Worm (Caenorhabditis elegans) whole organism, L1 larva: ENCODE data around the gene sop-2.
A peak's percentile ranks its signal among the peaks of the same experiment; 100 is the strongest.

Experiments used
- ces-1 ChIP-seq: fragments of 150-350 bp; optimal IDR thresholded peaks from 2 replicates; lab custom pipeline; 2014; ENCODE audit warnings: missing biosample characterization, missing genetic modification reagents, missing genetic modification characterization
- efl-1 ChIP-seq, 4 experiments: fragments of 150-350 bp; optimal IDR thresholded peaks in 3 of 4; peaks in 1 of 4; 1 replicate in 1 of 4; 2 replicates in 3 of 4; lab custom pipeline; 2014; ENCODE audit warnings: missing biosample characterization in 2 of 4, missing genetic modification characterization in 2 of 4, missing genetic modification reagents in 2 of 4
- hlh-17 ChIP-seq: fragments of 200-800 bp; sonication (Bioruptor generic); optimal IDR thresholded peaks from 2 replicates; lab custom pipeline; 2018; ENCODE audit warnings: missing genetic modification characterization, mild to moderate bottlenecking, missing compliant biosample characterization, moderate library complexity, borderline replicate concordance
- lin-39 ChIP-seq: fragments of 150-350 bp; optimal IDR thresholded peaks from 2 replicates; lab custom pipeline; 2014; ENCODE audit warnings: missing biosample characterization, missing genetic modification reagents, missing genetic modification characterization
- nhr-11 ChIP-seq: fragments of 150-350 bp; optimal IDR thresholded peaks from 2 replicates; lab custom pipeline; 2014; ENCODE audit warnings: missing biosample characterization, missing genetic modification characterization
- nhr-237 ChIP-seq: fragments of 150-350 bp; optimal IDR thresholded peaks from 2 replicates; lab custom pipeline; 2014; ENCODE audit warnings: missing biosample characterization, missing genetic modification characterization
- nhr-28 ChIP-seq: fragments of 150-350 bp; optimal IDR thresholded peaks from 2 replicates; lab custom pipeline; 2014; ENCODE audit warnings: missing biosample characterization, missing genetic modification characterization
- nhr-84 ChIP-seq: sonication (generic microtip); optimal IDR thresholded peaks from 2 replicates; lab custom pipeline; 2017; ENCODE audit warnings: missing biosample characterization, missing genetic modification characterization
- pag-3 ChIP-seq: sonication (generic microtip); optimal IDR thresholded peaks from 2 replicates; lab custom pipeline; 2017; ENCODE audit warnings: missing genetic modification characterization, mild to moderate bottlenecking, missing compliant biosample characterization, antibody characterized with exemption, borderline replicate concordance; ENCODE audit not compliant: insufficient read depth
- pqm-1 ChIP-seq: sonication (generic microtip); optimal IDR thresholded peaks from 3 replicates; lab custom pipeline; 2017; ENCODE audit warnings: missing biosample characterization, missing genetic modification characterization
- snpc-4 ChIP-seq: fragments of 150-350 bp; optimal IDR thresholded peaks from 2 replicates; lab custom pipeline; 2014; ENCODE audit warnings: missing biosample characterization, missing genetic modification characterization
- unc-62 ChIP-seq: fragments of 150-350 bp; optimal IDR thresholded peaks from 2 replicates; lab custom pipeline; 2014; ENCODE audit warnings: missing biosample characterization, missing genetic modification reagents, missing genetic modification characterization
- ztf-11 ChIP-seq, 2 experiments: sonication (generic microtip); optimal IDR thresholded peaks; 2 replicates each; lab custom pipeline; 2016 to 2017; ENCODE audit warnings: missing genetic modification characterization in 2 of 2, missing biosample characterization in 1 of 2, missing compliant biosample characterization in 1 of 2

DNA sequence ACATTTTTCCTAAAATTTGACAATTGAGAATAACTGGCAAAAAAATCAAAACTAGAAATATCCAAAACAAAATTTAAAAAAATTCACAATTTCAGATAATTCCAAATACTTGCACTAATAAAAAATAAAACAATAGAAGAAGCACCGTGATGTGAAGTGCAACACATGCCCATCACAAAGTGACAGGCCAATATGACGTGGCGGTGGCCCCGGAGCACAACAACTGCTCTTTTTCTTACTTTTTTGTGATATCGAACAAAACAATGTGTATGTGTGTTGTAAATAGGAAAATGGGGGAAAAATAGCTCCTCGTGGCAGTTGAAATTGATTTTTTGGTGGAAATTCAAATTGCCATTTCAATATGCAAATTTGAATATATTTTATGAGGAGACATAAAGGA, 14.1 kb downstream of the sop-2 start:
- TF ChIP-seq nhr-28 (tag; lab: Kevin White, UChicago) (no peak), nhr-237 (tag; lab: Kevin White, UChicago) (no peak), hlh-17 (GFP tag; lab: Kevin White, UChicago) (no peak), ztf-11 (tag; optimal IDR thresholded peaks at IDR 0.05; lab: Kevin White, UChicago) (no peak), pqm-1 (tag; lab: Kevin White, UChicago) (no peak), nhr-84 (tag; lab: Kevin White, UChicago) (no peak), efl-1 (optimal IDR thresholded peaks at IDR 0.05; lab: Kevin White, UChicago) (no peak), efl-1 (GFP tag; optimal IDR thresholded peaks at IDR 0.05 in 1 of 2; lab: Kevin White, UChicago) (peak in 1 of 2 experiments; percentile 56), pag-3 (tag; lab: Kevin White, UChicago) (no peak), nhr-11 (tag; lab: Kevin White, UChicago) (no peak), ces-1 (GFP tag; lab: Kevin White, UChicago) (no peak), unc-62 (GFP tag; lab: Kevin White, UChicago) (no peak), lin-39 (tag; lab: Kevin White, UChicago) (no peak), snpc-4 (no peak)
